Worm (Caenorhabditis elegans) whole organism, L3 larva: Measurements from ENCODE around the gene K09E9.7.

ENCODE experiments used
- R02D3.7 ChIP-seq: fragments of 150-350 bp; optimal IDR thresholded peaks from 2 replicates; lab custom pipeline; 2014; ENCODE audit warnings: missing biosample characterization, missing genetic modification characterization
- ZK546.5 ChIP-seq: sonication (generic microtip); optimal IDR thresholded peaks from 2 replicates; lab custom pipeline; 2017; ENCODE audit warnings: missing biosample characterization, missing genetic modification characterization
- ama-1 ChIP-seq: fragments of 150-350 bp; optimal IDR thresholded peaks from 2 replicates; lab custom pipeline; 2018
- ceh-16 ChIP-seq: sonication (generic microtip); optimal IDR thresholded peaks from 2 replicates; lab custom pipeline; 2017; ENCODE audit warnings: missing biosample characterization, missing genetic modification characterization
- ceh-28 ChIP-seq: fragments of 150-350 bp; optimal IDR thresholded peaks from 2 replicates; lab custom pipeline; 2014; ENCODE audit warnings: missing biosample characterization, missing genetic modification reagents, missing genetic modification characterization
- ceh-82 ChIP-seq: fragments of 150-350 bp; optimal IDR thresholded peaks from 2 replicates; lab custom pipeline; 2014; ENCODE audit warnings: missing biosample characterization, missing genetic modification characterization
- ceh-9 ChIP-seq: sonication (generic microtip); optimal IDR thresholded peaks from 2 replicates; lab custom pipeline; 2018; ENCODE audit warnings: missing biosample characterization, missing genetic modification characterization
- egl-27 ChIP-seq: sonication (generic microtip); optimal IDR thresholded peaks from 4 replicates; lab custom pipeline; 2017; ENCODE audit warnings: missing biosample characterization, missing genetic modification reagents, missing genetic modification characterization
- egl-5 ChIP-seq: fragments of 150-350 bp; optimal IDR thresholded peaks from 2 replicates; lab custom pipeline; 2017; ENCODE audit warnings: missing biosample characterization, missing genetic modification reagents, missing genetic modification characterization, inconsistent platforms
- elt-1 ChIP-seq: fragments of 150-350 bp; optimal IDR thresholded peaks from 2 replicates; lab custom pipeline; 2014; ENCODE audit warnings: missing biosample characterization, missing genetic modification characterization
- elt-2 ChIP-seq: sonication (generic microtip); optimal IDR thresholded peaks from 2 replicates; lab custom pipeline; 2016; ENCODE audit warnings: missing genetic modification reagents, mild to moderate bottlenecking, missing genetic modification characterization, missing compliant biosample characterization
- elt-3 ChIP-seq, 3 experiments: fragments of 150-350 bp in 1 of 3; sonication (generic microtip) in 2 of 3; optimal IDR thresholded peaks; 2 replicates in 2 of 3; 4 replicates in 1 of 3; lab custom pipeline; 2014 to 2017; ENCODE audit warnings: missing biosample characterization in 3 of 3, missing genetic modification characterization in 3 of 3
- eor-1 ChIP-seq, 2 experiments: fragments of 150-350 bp; optimal IDR thresholded peaks; 2 replicates each; lab custom pipeline; 2014 to 2018; ENCODE audit warnings: missing biosample characterization in 2 of 2, missing genetic modification characterization in 2 of 2
- fkh-10 ChIP-seq: sonication (generic microtip); optimal IDR thresholded peaks from 2 replicates; lab custom pipeline; 2017; ENCODE audit warnings: missing biosample characterization, missing genetic modification reagents, missing genetic modification characterization
- fkh-2 ChIP-seq: fragments of 150-350 bp; optimal IDR thresholded peaks from 2 replicates; lab custom pipeline; 2014; ENCODE audit warnings: missing biosample characterization, missing genetic modification reagents, missing genetic modification characterization
- hmg-11 ChIP-seq: sonication (generic microtip); optimal IDR thresholded peaks from 2 replicates; lab custom pipeline; 2016; ENCODE audit warnings: missing genetic modification characterization, missing compliant biosample characterization
- jun-1 ChIP-seq: fragments of 150-350 bp; optimal IDR thresholded peaks from 2 replicates; lab custom pipeline; 2014; ENCODE audit warnings: missing biosample characterization, missing genetic modification reagents, missing genetic modification characterization
- lin-15B ChIP-seq: fragments of 150-350 bp; optimal IDR thresholded peaks from 2 replicates; lab custom pipeline; 2014; ENCODE audit warnings: missing biosample characterization, missing genetic modification characterization
- lin-39 ChIP-seq: fragments of 150-350 bp; optimal IDR thresholded peaks from 2 replicates; lab custom pipeline; 2018; ENCODE audit warnings: missing biosample characterization, missing genetic modification reagents, missing genetic modification characterization
- lsy-12 ChIP-seq: sonication (generic microtip); optimal IDR thresholded peaks from 2 replicates; lab custom pipeline; 2016; ENCODE audit warnings: mild to moderate bottlenecking, missing genetic modification characterization, missing compliant biosample characterization
- mdl-1 ChIP-seq: fragments of 150-350 bp; optimal IDR thresholded peaks from 2 replicates; lab custom pipeline; 2014; ENCODE audit warnings: missing biosample characterization, missing genetic modification characterization
- mml-1 ChIP-seq: fragments of 150-350 bp; sonication (generic microtip); optimal IDR thresholded peaks from 3 replicates; lab custom pipeline; 2014; ENCODE audit warnings: missing biosample characterization, missing genetic modification characterization
- nhr-12 ChIP-seq: fragments of 150-350 bp; optimal IDR thresholded peaks from 2 replicates; lab custom pipeline; 2014; ENCODE audit warnings: missing biosample characterization, missing genetic modification characterization
- nhr-23 ChIP-seq: fragments of 150-350 bp; optimal IDR thresholded peaks from 2 replicates; lab custom pipeline; 2014; ENCODE audit warnings: missing biosample characterization, missing genetic modification reagents, missing genetic modification characterization
- nhr-237 ChIP-seq: fragments of 150-350 bp; optimal IDR thresholded peaks from 2 replicates; lab custom pipeline; 2014; ENCODE audit warnings: missing biosample characterization, missing genetic modification characterization
- nhr-25 ChIP-seq: sonication (generic microtip); optimal IDR thresholded peaks from 2 replicates; lab custom pipeline; 2017; ENCODE audit warnings: missing biosample characterization, missing genetic modification characterization
- nhr-28 ChIP-seq: fragments of 150-350 bp; optimal IDR thresholded peaks from 2 replicates; lab custom pipeline; 2014; ENCODE audit warnings: missing biosample characterization, missing genetic modification characterization
- nhr-43 ChIP-seq: sonication (generic microtip); optimal IDR thresholded peaks from 2 replicates; lab custom pipeline; 2016; ENCODE audit warnings: mild to moderate bottlenecking, missing genetic modification characterization, missing compliant biosample characterization; ENCODE audit not compliant: poor library complexity, severe bottlenecking
- nhr-76 ChIP-seq: fragments of 150-350 bp; sonication (generic microtip); optimal IDR thresholded peaks from 5 replicates; lab custom pipeline; 2014; ENCODE audit warnings: missing biosample characterization, missing genetic modification characterization
- nhr-77 ChIP-seq: fragments of 150-350 bp; optimal IDR thresholded peaks from 2 replicates; lab custom pipeline; 2014; ENCODE audit warnings: missing biosample characterization, missing genetic modification characterization
- pha-4 ChIP-seq: fragments of 150-350 bp; optimal IDR thresholded peaks from 2 replicates; lab custom pipeline; 2014; ENCODE audit warnings: missing biosample characterization, missing genetic modification reagents, missing genetic modification characterization
- pqm-1 ChIP-seq: fragments of 150-350 bp; optimal IDR thresholded peaks from 2 replicates; lab custom pipeline; 2017; ENCODE audit warnings: missing biosample characterization, missing genetic modification characterization, inconsistent platforms
- skn-1 ChIP-seq: fragments of 150-350 bp; optimal IDR thresholded peaks from 2 replicates; lab custom pipeline; 2014; ENCODE audit warnings: missing biosample characterization, missing genetic modification characterization
- snpc-4 ChIP-seq: fragments of 150-350 bp; optimal IDR thresholded peaks from 2 replicates; lab custom pipeline; 2014; ENCODE audit warnings: missing biosample characterization, missing genetic modification characterization
- unc-39 ChIP-seq: sonication (generic microtip); optimal IDR thresholded peaks from 4 replicates; lab custom pipeline; 2017; ENCODE audit warnings: missing biosample characterization, missing genetic modification characterization
- unc-62 ChIP-seq: fragments of 150-350 bp; sonication (generic microtip); optimal IDR thresholded peaks from 4 replicates; lab custom pipeline; 2014; ENCODE audit warnings: missing biosample characterization, missing genetic modification reagents, missing genetic modification characterization
- zag-1 ChIP-seq: fragments of 150-350 bp; optimal IDR thresholded peaks from 2 replicates; lab custom pipeline; 2014; ENCODE audit warnings: missing biosample characterization, missing genetic modification characterization
- ztf-4 ChIP-seq: fragments of 150-350 bp; optimal IDR thresholded peaks from 2 replicates; lab custom pipeline; 2014; ENCODE audit warnings: missing biosample characterization, missing genetic modification characterization

The K09E9.7 gene

DNA sequence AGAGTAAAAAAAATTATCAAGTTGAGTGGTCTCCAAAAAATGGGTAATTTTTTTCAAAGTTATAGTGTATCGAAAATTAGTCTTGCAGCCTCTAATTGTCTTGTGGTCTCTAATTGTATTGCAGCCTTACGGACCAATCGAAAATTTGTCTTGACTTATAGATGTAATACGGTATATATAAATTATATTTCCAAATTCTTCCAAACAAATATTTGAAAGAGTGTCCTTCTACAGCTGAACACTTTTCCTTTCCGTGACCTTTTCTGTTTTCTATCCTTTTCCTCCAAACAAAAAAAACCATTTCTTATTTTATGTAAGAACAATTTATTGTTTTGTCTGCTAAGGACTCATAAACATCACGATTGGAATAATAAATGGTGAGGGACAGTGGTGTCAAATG is at the start of gene K09E9.7:
TSS of gene K09E9.7 (plus strand) at position 301 of the 400 bp plus-strand sequence.
- TF ChIP-seq lsy-12 (tag; lab: Kevin White, UChicago), result no peak
- no peak for TF ChIP-seq elt-3 (tag; optimal IDR thresholded peaks at IDR 0.05; lab: Kevin White, UChicago)
- TF ChIP-seq lin-15B (tag; lab: Kevin White, UChicago), result no peak
- no peak for TF ChIP-seq nhr-25 (tag; lab: Kevin White, UChicago)
- no peak for TF ChIP-seq egl-27 (tag; lab: Kevin White, UChicago)
- TF ChIP-seq pha-4 (tag; lab: Kevin White, UChicago), result no peak
- no peak for TF ChIP-seq fkh-10 (GFP tag; lab: Kevin White, UChicago)
- TF ChIP-seq eor-1 (tag; optimal IDR thresholded peaks at IDR 0.05; lab: Kevin White, UChicago), result no peak
- no peak for TF ChIP-seq nhr-237
- TF ChIP-seq unc-62, result no peak
- no peak for TF ChIP-seq lin-39 (tag; lab: Kevin White, UChicago)

DNA sequence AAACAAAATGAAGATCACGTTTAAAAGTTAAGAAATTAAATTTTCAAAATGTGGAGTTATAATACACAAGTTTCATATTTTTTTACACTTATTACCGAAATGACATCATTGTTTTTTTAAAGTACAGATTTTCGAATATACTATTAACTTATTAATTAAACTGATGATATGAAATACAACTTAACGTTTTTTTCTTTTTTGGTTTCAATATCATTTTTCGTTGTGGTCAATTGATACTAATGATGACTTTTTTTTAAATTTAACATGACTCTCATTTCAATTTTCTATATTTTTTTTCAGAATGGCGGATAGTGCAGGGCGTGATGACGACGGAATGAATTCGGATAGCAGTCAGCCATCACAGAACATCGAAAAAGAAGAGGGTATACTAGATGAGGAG is 49.6 kb upstream of the K09E9.7 start, which contains the start of gene usp-33:
TSS of gene usp-33 (plus strand) at position 301 of the 400 bp plus-strand sequence.
- TF ChIP-seq nhr-23 (no peak), unc-39 (tag; lab: Kevin White, UChicago) (no peak), ztf-4 (tag; lab: Kevin White, UChicago) (no peak), zag-1 (tag; lab: Kevin White, UChicago) (no peak), lin-15B (tag; lab: Kevin White, UChicago) (no peak), unc-62 (no peak), nhr-77 (tag; lab: Kevin White, UChicago) (no peak), nhr-28 (tag; lab: Kevin White, UChicago) (no peak), eor-1 (tag; optimal IDR thresholded peaks at IDR 0.05; lab: Kevin White, UChicago) (no peak), nhr-43 (tag; lab: Kevin White, UChicago) (no peak), nhr-12 (tag; lab: Kevin White, UChicago) (no peak), lsy-12 (tag; lab: Kevin White, UChicago) (no peak), nhr-25 (tag; lab: Kevin White, UChicago) (no peak), ceh-9 (no peak), mdl-1 (tag; lab: Kevin White, UChicago) (no peak), mml-1 (no peak)

DNA sequence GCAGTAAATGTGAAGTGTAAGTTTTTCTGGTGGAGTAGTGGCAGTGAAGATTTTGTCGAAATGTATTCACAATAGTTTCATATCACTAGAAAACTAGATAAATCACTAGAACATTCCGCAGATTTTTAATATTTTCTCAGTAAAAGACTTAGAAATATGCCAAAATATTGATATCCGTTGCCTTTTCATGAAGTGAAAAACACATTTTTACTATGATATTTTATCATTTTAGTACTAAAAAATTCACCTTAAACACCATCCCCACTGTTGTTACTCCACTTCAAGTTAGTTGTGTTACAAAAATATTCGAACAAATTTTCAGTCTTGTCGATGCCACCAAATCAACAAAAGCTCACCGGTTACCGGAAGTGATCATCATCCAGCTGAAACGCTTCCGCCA is 47.3 kb upstream of the K09E9.7 start:
- TF ChIP-seq hmg-11 (tag; lab: Kevin White, UChicago), result no peak
- TF ChIP-seq zag-1 (tag; lab: Kevin White, UChicago), result no peak
- no peak for TF ChIP-seq nhr-43 (tag; lab: Kevin White, UChicago)
- TF ChIP-seq egl-5 (tag; lab: Kevin White, UChicago), result no peak
- TF ChIP-seq pha-4 (tag; lab: Kevin White, UChicago), result no peak
- TF ChIP-seq nhr-76, result no peak
- TF ChIP-seq R02D3.7, result no peak
- no peak for TF ChIP-seq ZK546.5 (tag; lab: Kevin White, UChicago)
- TF ChIP-seq ama-1 (lab: Kevin White, UChicago), result no peak
- no peak for TF ChIP-seq snpc-4 (tag; lab: Kevin White, UChicago)
- TF ChIP-seq jun-1 (tag; lab: Kevin White, UChicago), result no peak
- no peak for TF ChIP-seq nhr-237
- TF ChIP-seq pqm-1 (tag; lab: Kevin White, UChicago), result no peak
- no peak for TF ChIP-seq skn-1 (tag; lab: Kevin White, UChicago)
- TF ChIP-seq fkh-2 (tag; lab: Kevin White, UChicago), result no peak
- TF ChIP-seq nhr-77 (tag; lab: Kevin White, UChicago), result no peak
- TF ChIP-seq, all 47 proteins: peak for 0

DNA sequence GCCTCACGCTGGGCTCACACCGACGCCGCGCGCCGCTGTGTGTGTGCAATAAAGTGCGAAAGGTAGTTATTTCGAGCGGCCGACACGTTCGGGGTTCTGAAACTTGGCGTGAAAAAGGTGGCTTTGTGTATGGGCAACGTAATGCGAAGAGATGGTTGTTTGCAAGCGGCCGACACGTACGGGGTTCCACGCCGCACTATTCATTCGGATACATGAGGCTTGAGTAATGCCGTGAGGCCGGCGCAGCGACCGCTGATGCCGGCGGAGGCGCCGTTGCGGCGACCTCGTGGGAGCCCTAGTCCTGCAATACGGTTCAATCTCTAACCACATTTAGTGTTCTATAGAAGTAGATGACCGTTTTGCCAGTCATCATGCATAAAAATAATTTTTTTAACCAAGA is 46.7 kb upstream of the K09E9.7 start:
- TF ChIP-seq R02D3.7 (no peak), ceh-28 (tag; lab: Kevin White, UChicago) (no peak), zag-1 (tag; lab: Kevin White, UChicago) (no peak), elt-1 (tag; lab: Kevin White, UChicago) (no peak), ceh-16 (tag; lab: Kevin White, UChicago) (no peak), ZK546.5 (tag; lab: Kevin White, UChicago) (no peak), pqm-1 (tag; lab: Kevin White, UChicago) (no peak), nhr-237 (no peak), egl-27 (tag; lab: Kevin White, UChicago) (no peak), nhr-76 (no peak), elt-2 (tag; lab: Kevin White, UChicago) (no peak), nhr-12 (tag; lab: Kevin White, UChicago) (no peak), ceh-82 (tag; lab: Kevin White, UChicago) (no peak)
